Fruit fly (Drosophila melanogaster): ENCODE measurements around the gene Nse4.

DNA sequence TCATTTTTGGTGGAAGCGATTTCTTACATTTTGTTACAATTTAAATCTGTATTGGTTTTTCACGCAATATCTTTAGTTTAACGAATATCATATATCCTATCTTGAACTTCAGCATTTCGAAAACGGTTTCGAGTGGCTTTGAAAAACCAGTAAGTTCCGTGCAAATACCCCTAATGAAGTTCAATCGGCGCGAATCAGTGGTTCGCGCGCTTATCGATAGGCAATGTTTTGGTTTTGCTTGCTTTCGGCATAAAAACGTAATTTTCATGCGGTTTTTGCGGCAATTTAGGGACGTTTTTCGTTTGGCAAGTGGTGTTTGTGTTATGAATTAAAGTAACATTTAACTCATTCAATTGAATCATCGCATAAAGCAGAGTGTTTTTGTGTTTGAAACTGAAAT lies 37.6 kb downstream of the Nse4 start, which contains the start of gene RluA-2:
- TF ChIP-seq CTCF (optimal IDR thresholded peaks at IDR 0.05) (no peak), CG8478 (optimal IDR thresholded peaks at IDR 0.05) (no peak)

All from S2 (cell line).